Worm (Caenorhabditis elegans) whole organism, L1 larva: Measurements from ENCODE around the gene oat-1.

Experiments used
- C16A3.4 ChIP-seq: fragments of 150-350 bp; optimal IDR thresholded peaks from 2 replicates; lab custom pipeline; 2014; ENCODE audit warnings: missing biosample characterization, missing genetic modification characterization
- F16B12.6 ChIP-seq: fragments of 150-350 bp; optimal IDR thresholded peaks from 2 replicates; lab custom pipeline; 2014; ENCODE audit warnings: missing biosample characterization, missing genetic modification characterization
- Y116A8C.19 ChIP-seq: sonication (generic microtip); optimal IDR thresholded peaks from 2 replicates; lab custom pipeline; 2016; ENCODE audit warnings: missing compliant biosample characterization, missing genetic modification characterization, borderline replicate concordance
- alr-1 ChIP-seq: fragments of 200-800 bp; sonication (Bioruptor generic); optimal IDR thresholded peaks from 2 replicates; lab custom pipeline; 2018; ENCODE audit warnings: borderline replicate concordance, mild to moderate bottlenecking, missing genetic modification characterization, missing compliant biosample characterization
- ama-1 ChIP-seq: fragments of 150-350 bp; optimal IDR thresholded peaks from 2 replicates; lab custom pipeline; 2014
- blmp-1 ChIP-seq: fragments of 150-350 bp; optimal IDR thresholded peaks from 2 replicates; lab custom pipeline; 2014; ENCODE audit warnings: missing biosample characterization, missing genetic modification characterization
- ceh-63 ChIP-seq: fragments of 200-800 bp; sonication (Bioruptor generic); optimal IDR thresholded peaks from 2 replicates; lab custom pipeline; 2018; ENCODE audit warnings: mild to moderate bottlenecking, missing genetic modification characterization, missing compliant biosample characterization
- ceh-90 ChIP-seq: sonication (generic microtip); optimal IDR thresholded peaks from 2 replicates; lab custom pipeline; 2016; ENCODE audit warnings: missing genetic modification characterization, missing compliant biosample characterization
- ces-1 ChIP-seq: fragments of 150-350 bp; optimal IDR thresholded peaks from 2 replicates; lab custom pipeline; 2014; ENCODE audit warnings: missing biosample characterization, missing genetic modification reagents, missing genetic modification characterization
- dpl-1 ChIP-seq, 3 experiments: fragments of 150-350 bp in 2 of 3; sonication (generic microtip) in 1 of 3; optimal IDR thresholded peaks; 2 replicates each; lab custom pipeline; 2014 to 2017; ENCODE audit warnings: missing biosample characterization in 3 of 3, missing genetic modification characterization in 3 of 3, missing genetic modification reagents in 3 of 3
- dsc-1 ChIP-seq: sonication (generic microtip); optimal IDR thresholded peaks from 2 replicates; lab custom pipeline; 2016; ENCODE audit warnings: mild to moderate bottlenecking, missing genetic modification characterization, missing compliant biosample characterization
- efl-1 ChIP-seq, 4 experiments: fragments of 150-350 bp; optimal IDR thresholded peaks in 3 of 4; peaks in 1 of 4; 1 replicate in 1 of 4; 2 replicates in 3 of 4; lab custom pipeline; 2014; ENCODE audit warnings: missing biosample characterization in 2 of 4, missing genetic modification characterization in 2 of 4, missing genetic modification reagents in 2 of 4
- fkh-4 ChIP-seq: sonication (generic microtip); optimal IDR thresholded peaks from 2 replicates; lab custom pipeline; 2016; ENCODE audit warnings: missing compliant biosample characterization, missing genetic modification characterization, borderline replicate concordance
- fos-1 ChIP-seq: fragments of 150-350 bp; optimal IDR thresholded peaks from 2 replicates; lab custom pipeline; 2014; ENCODE audit warnings: missing biosample characterization, missing genetic modification characterization
- grh-1 ChIP-seq: fragments of 200-800 bp; sonication (Bioruptor generic); IDR thresholded peaks from 2 replicates; pipeline ENCODE4 v1.3.6; 2022; ENCODE audit warnings: missing genetic modification reagents, missing genetic modification characterization, missing compliant biosample characterization
- hlh-17 ChIP-seq: fragments of 200-800 bp; sonication (Bioruptor generic); optimal IDR thresholded peaks from 2 replicates; lab custom pipeline; 2018; ENCODE audit warnings: missing genetic modification characterization, mild to moderate bottlenecking, missing compliant biosample characterization, moderate library complexity, borderline replicate concordance
- isw-1 ChIP-seq: fragments of 200-800 bp; sonication (Bioruptor generic); IDR thresholded peaks from 2 replicates; pipeline ENCODE4 v1.3.6; 2022; ENCODE audit warnings: missing genetic modification characterization, missing compliant biosample characterization
- jun-1 ChIP-seq: fragments of 150-350 bp; optimal IDR thresholded peaks from 2 replicates; lab custom pipeline; 2014; ENCODE audit warnings: missing biosample characterization, missing genetic modification reagents, missing genetic modification characterization
- lin-39 ChIP-seq: fragments of 150-350 bp; optimal IDR thresholded peaks from 2 replicates; lab custom pipeline; 2014; ENCODE audit warnings: missing biosample characterization, missing genetic modification reagents, missing genetic modification characterization
- lsy-2 ChIP-seq, 2 experiments: fragments of 150-350 bp; optimal IDR thresholded peaks; 2 replicates each; lab custom pipeline; 2014; ENCODE audit warnings: missing biosample characterization in 2 of 2, missing genetic modification characterization in 2 of 2
- mdl-1 ChIP-seq, 2 experiments: fragments of 150-350 bp; optimal IDR thresholded peaks; 2 replicates each; lab custom pipeline; 2014 to 2017; ENCODE audit warnings: missing biosample characterization in 2 of 2, missing genetic modification characterization in 2 of 2, inconsistent platforms in 1 of 2
- mep-1 ChIP-seq: fragments of 150-350 bp; optimal IDR thresholded peaks from 2 replicates; lab custom pipeline; 2014; ENCODE audit warnings: missing biosample characterization, missing genetic modification characterization
- nhr-12 ChIP-seq: sonication (generic microtip); optimal IDR thresholded peaks from 2 replicates; lab custom pipeline; 2017; ENCODE audit warnings: missing biosample characterization, missing genetic modification characterization
- nhr-19 ChIP-seq: fragments of 200-800 bp; sonication (Bioruptor generic); conservative IDR thresholded peaks from 2 replicates; pipeline ENCODE4 v1.3.6; 2022; ENCODE audit warnings: missing genetic modification characterization, missing compliant biosample characterization
- nhr-20 ChIP-seq: sonication (generic microtip); optimal IDR thresholded peaks from 2 replicates; lab custom pipeline; 2016; ENCODE audit warnings: mild to moderate bottlenecking, missing genetic modification characterization, missing compliant biosample characterization
- nhr-47 ChIP-seq: sonication (generic microtip); optimal IDR thresholded peaks from 2 replicates; lab custom pipeline; 2016; ENCODE audit warnings: mild to moderate bottlenecking, missing genetic modification characterization, moderate library complexity, missing compliant biosample characterization
- nhr-71 ChIP-seq: sonication (generic microtip); optimal IDR thresholded peaks from 2 replicates; lab custom pipeline; 2016; ENCODE audit warnings: mild to moderate bottlenecking, missing genetic modification characterization, moderate library complexity, missing compliant biosample characterization
- nhr-76 ChIP-seq: sonication (generic microtip); optimal IDR thresholded peaks from 2 replicates; lab custom pipeline; 2017; ENCODE audit warnings: missing biosample characterization, missing genetic modification characterization
- nhr-85 ChIP-seq: sonication (generic microtip); peaks from one replicate; lab custom pipeline; 2016; ENCODE audit warnings: missing genetic modification characterization, inconsistent platforms, missing compliant biosample characterization
- nhr-90 ChIP-seq: sonication (generic microtip); optimal IDR thresholded peaks from 2 replicates; lab custom pipeline; 2016; ENCODE audit warnings: mild to moderate bottlenecking, missing genetic modification characterization, missing compliant biosample characterization; ENCODE audit not compliant: poor library complexity
- pax-3 ChIP-seq: fragments of 200-800 bp; sonication (Bioruptor generic); optimal IDR thresholded peaks from 2 replicates; lab custom pipeline; 2018; ENCODE audit warnings: mild to moderate bottlenecking, missing genetic modification characterization, moderate library complexity, missing compliant biosample characterization
- snpc-4 ChIP-seq: fragments of 150-350 bp; optimal IDR thresholded peaks from 2 replicates; lab custom pipeline; 2014; ENCODE audit warnings: missing biosample characterization, missing genetic modification characterization
- snu-23 ChIP-seq: sonication (generic microtip); optimal IDR thresholded peaks from 2 replicates; lab custom pipeline; 2016; ENCODE audit warnings: missing genetic modification characterization, missing compliant biosample characterization
- sup-37 ChIP-seq: fragments of 200-800 bp; sonication (Bioruptor generic); optimal IDR thresholded peaks from 2 replicates; lab custom pipeline; 2018; ENCODE audit warnings: mild to moderate bottlenecking, missing genetic modification characterization, missing compliant biosample characterization
- tbx-2 ChIP-seq: sonication (generic microtip); optimal IDR thresholded peaks from 2 replicates; lab custom pipeline; 2016; ENCODE audit warnings: missing genetic modification characterization, missing compliant biosample characterization
- tlp-1 ChIP-seq: fragments of 150-350 bp; optimal IDR thresholded peaks from 2 replicates; lab custom pipeline; 2014; ENCODE audit warnings: missing biosample characterization, missing genetic modification characterization
- unc-30 ChIP-seq: sonication (generic microtip); optimal IDR thresholded peaks from 2 replicates; lab custom pipeline; 2017; ENCODE audit warnings: missing biosample characterization, missing genetic modification characterization
- unc-86 ChIP-seq: sonication (generic microtip); optimal IDR thresholded peaks from 2 replicates; lab custom pipeline; 2016; ENCODE audit warnings: missing genetic modification characterization, missing compliant biosample characterization
- unc-98 ChIP-seq: fragments of 200-800 bp; sonication (Bioruptor generic); IDR thresholded peaks from 2 replicates; pipeline ENCODE4 v1.3.6; 2022; ENCODE audit warnings: missing genetic modification characterization, missing compliant biosample characterization
- zag-1 ChIP-seq: fragments of 150-350 bp; optimal IDR thresholded peaks from 2 replicates; lab custom pipeline; 2014; ENCODE audit warnings: missing biosample characterization, missing genetic modification characterization
- zip-4 ChIP-seq: fragments of 200-800 bp; sonication (Bioruptor generic); optimal IDR thresholded peaks from 2 replicates; lab custom pipeline; 2018; ENCODE audit warnings: mild to moderate bottlenecking, missing genetic modification characterization, moderate library complexity, missing compliant biosample characterization
- ztf-4 ChIP-seq: fragments of 150-350 bp; optimal IDR thresholded peaks from 2 replicates; lab custom pipeline; 2014; ENCODE audit warnings: missing biosample characterization, missing genetic modification characterization

oat-1 gene

ce11 chrIV:8432709-8433108, 39.7 kb downstream of the oat-1 start, which contains the start of the genes T26A8.4 and pdtf-1 (continued):
- TF ChIP-seq nhr-85 (tag; lab: Kevin White, UChicago), result peak; percentile 95
- peak; percentile 29 for TF ChIP-seq zip-4 (GFP tag; lab: Kevin White, UChicago)
- TF ChIP-seq nhr-71 (tag; lab: Kevin White, UChicago), result peak; percentile 97
- peak; percentile 94 for TF ChIP-seq nhr-20 (tag; lab: Kevin White, UChicago)
- peak; percentile 7 to 97 for TF ChIP-seq mdl-1 (tag; optimal IDR thresholded peaks at IDR 0.05; lab: Kevin White, UChicago)
- TF ChIP-seq ceh-63, result no peak
- TF ChIP-seq lsy-2 (tag; optimal IDR thresholded peaks at IDR 0.05; lab: Kevin White, UChicago), result peak; percentile 99 to 100
- no peak for TF ChIP-seq unc-98 (GFP tag; lab: Robert Waterston, UW)
- TF ChIP-seq ztf-4 (tag; lab: Kevin White, UChicago), result peak; percentile 92
- no peak for TF ChIP-seq tlp-1 (tag; lab: Kevin White, UChicago)
- TF ChIP-seq snu-23 (GFP tag; lab: Kevin White, UChicago), result peak; percentile 96
- TF ChIP-seq alr-1 (tag; lab: Kevin White, UChicago), result no peak
- TF ChIP-seq dpl-1 (GFP tag; optimal IDR thresholded peaks at IDR 0.05; lab: Kevin White, UChicago), result peak; percentile 81 to 84 (median 83)
- TF ChIP-seq snpc-4, result peak; percentile 95
- peak; percentile 92 for TF ChIP-seq nhr-90 (tag; lab: Kevin White, UChicago)
- TF ChIP-seq nhr-76 (tag; lab: Kevin White, UChicago), result no peak
- no peak for TF ChIP-seq ces-1
- TF ChIP-seq pax-3 (tag; lab: Kevin White, UChicago), result peak; percentile 82
- peak; percentile 87 for TF ChIP-seq blmp-1
- peak; percentile 95 for TF ChIP-seq nhr-47 (tag; lab: Kevin White, UChicago)
- peak; percentile 56 for TF ChIP-seq F16B12.6 (tag; lab: Kevin White, UChicago)
- TF ChIP-seq fkh-4 (tag; lab: Kevin White, UChicago), result peak; percentile 16
- TF ChIP-seq Y116A8C.19 (tag; lab: Kevin White, UChicago), result no peak
- TF ChIP-seq efl-1 (optimal IDR thresholded peaks at IDR 0.05; lab: Kevin White, UChicago), result peak; percentile 90 to 96
- TF ChIP-seq efl-1 (GFP tag; optimal IDR thresholded peaks at IDR 0.05 in 1 of 2; lab: Kevin White, UChicago), result peak; percentile 76 to 98
- TF ChIP-seq grh-1, result peak; percentile 93
- TF ChIP-seq unc-86 (tag; lab: Kevin White, UChicago), result peak; percentile 90
- no peak for TF ChIP-seq hlh-17 (GFP tag; lab: Kevin White, UChicago)
- TF ChIP-seq unc-30 (tag; lab: Kevin White, UChicago), result no peak
- peak; percentile 82 for TF ChIP-seq dsc-1 (tag; lab: Kevin White, UChicago)
- TF ChIP-seq nhr-19 (GFP tag; lab: Robert Waterston, UW), result peak; percentile 90
- peak; percentile 72 for TF ChIP-seq lin-39 (tag; lab: Kevin White, UChicago)
- TF ChIP-seq sup-37 (GFP tag; lab: Kevin White, UChicago), result no peak
- peak; percentile 91 for TF ChIP-seq isw-1 (GFP tag; lab: Robert Waterston, UW)
- TF ChIP-seq tbx-2, result peak; percentile 93
- no peak for TF ChIP-seq ceh-90 (tag; lab: Kevin White, UChicago)
- TF ChIP-seq jun-1, result peak; percentile 96
- TF ChIP-seq fos-1, result peak; percentile 96
- TF ChIP-seq mep-1, result peak; percentile 95
- TF ChIP-seq ama-1 (lab: Kevin White, UChicago), result peak; percentile 94
- TF ChIP-seq zag-1 (tag; lab: Kevin White, UChicago), result no peak
- no peak for TF ChIP-seq nhr-12
- peak; percentile 98 for TF ChIP-seq C16A3.4 (tag; lab: Kevin White, UChicago)
